Worm (Caenorhabditis elegans) whole organism, L4 larva: ENCODE data around the gene srx-135.
A peak's percentile ranks its signal among the peaks of the same experiment; 100 is the strongest.

Experiments
- D1046.2 ChIP-seq: fragments of 200-800 bp; sonication (Bioruptor generic); IDR thresholded peaks from 2 replicates; pipeline ENCODE4 v1.3.6; 2022; ENCODE audit warnings: missing genetic modification characterization, missing compliant biosample characterization
- ZK337.2 ChIP-seq: fragments of 200-800 bp; sonication (Bioruptor generic); IDR thresholded peaks from 2 replicates; pipeline ENCODE4 v1.3.6; 2022; ENCODE audit warnings: missing genetic modification reagents, missing genetic modification characterization, missing compliant biosample characterization
- aha-1 ChIP-seq: fragments of 150-350 bp; peaks from one replicate; lab custom pipeline; 2014; ENCODE audit warnings: missing biosample characterization, missing genetic modification characterization
- ceh-20 ChIP-seq: fragments of 200-800 bp; sonication (Bioruptor generic); IDR thresholded peaks from 2 replicates; pipeline ENCODE4 v1.3.6; 2022; ENCODE audit warnings: missing genetic modification reagents, missing genetic modification characterization, missing compliant biosample characterization
- ceh-62 ChIP-seq: sonication (generic microtip); optimal IDR thresholded peaks from 2 replicates; lab custom pipeline; 2017; ENCODE audit warnings: missing biosample characterization, missing genetic modification characterization
- ceh-82 ChIP-seq: sonication (generic microtip); optimal IDR thresholded peaks from 2 replicates; lab custom pipeline; 2017; ENCODE audit warnings: missing biosample characterization, missing genetic modification characterization
- daf-16 ChIP-seq, 3 experiments: sonication (generic microtip); optimal IDR thresholded peaks; 2 replicates each; lab custom pipeline; 2016 to 2017; ENCODE audit warnings: missing genetic modification characterization in 3 of 3, missing genetic modification reagents in 3 of 3, mild to moderate bottlenecking in 2 of 3, missing compliant biosample characterization in 2 of 3, missing biosample characterization in 1 of 3, moderate library complexity in 1 of 3
- daf-19 ChIP-seq: fragments of 200-800 bp; sonication (Bioruptor generic); conservative IDR thresholded peaks from 2 replicates; pipeline ENCODE4 v1.3.6; 2022; ENCODE audit warnings: missing genetic modification characterization, missing compliant biosample characterization
- dmd-6 ChIP-seq: fragments of 200-800 bp; sonication (Bioruptor generic); IDR thresholded peaks from 2 replicates; pipeline ENCODE4 v1.3.6; 2022; ENCODE audit warnings: missing genetic modification reagents, missing genetic modification characterization, missing compliant biosample characterization
- dpl-1 ChIP-seq: fragments of 150-350 bp; optimal IDR thresholded peaks from 2 replicates; lab custom pipeline; 2014; ENCODE audit warnings: missing biosample characterization, missing genetic modification reagents, missing genetic modification characterization
- dve-1 ChIP-seq: sonication (generic microtip); optimal IDR thresholded peaks from 2 replicates; lab custom pipeline; 2017; ENCODE audit warnings: antibody characterized with exemption, mild to moderate bottlenecking, missing genetic modification characterization, missing compliant biosample characterization; ENCODE audit not compliant: insufficient read depth
- egl-43 ChIP-seq: fragments of 200-800 bp; sonication (Bioruptor generic); IDR thresholded peaks from 2 replicates; pipeline ENCODE4 v1.3.6; 2022; ENCODE audit warnings: missing genetic modification reagents, missing genetic modification characterization, missing compliant biosample characterization
- fkh-10 ChIP-seq: fragments of 150-350 bp; optimal IDR thresholded peaks from 2 replicates; lab custom pipeline; 2014; ENCODE audit warnings: missing biosample characterization, missing genetic modification reagents, missing genetic modification characterization
- hlh-11 ChIP-seq: fragments of 200-800 bp; sonication (Bioruptor generic); optimal IDR thresholded peaks from 2 replicates; lab custom pipeline; 2018; ENCODE audit warnings: mild to moderate bottlenecking, missing genetic modification characterization, missing compliant biosample characterization
- hlh-30 ChIP-seq: sonication (generic microtip); optimal IDR thresholded peaks from 2 replicates; lab custom pipeline; 2017; ENCODE audit warnings: antibody characterized with exemption, mild to moderate bottlenecking, missing genetic modification characterization, missing compliant biosample characterization; ENCODE audit not compliant: insufficient read depth
- jun-1 ChIP-seq: fragments of 150-350 bp; optimal IDR thresholded peaks from 2 replicates; lab custom pipeline; 2014; ENCODE audit warnings: missing biosample characterization, missing genetic modification reagents, missing genetic modification characterization
- lin-38 ChIP-seq: fragments of 200-800 bp; sonication (Bioruptor generic); IDR thresholded peaks from 2 replicates; pipeline ENCODE4 v1.3.6; 2022; ENCODE audit warnings: missing genetic modification reagents, missing genetic modification characterization, missing compliant biosample characterization
- mdl-1 ChIP-seq, 2 experiments: fragments of 150-350 bp in 1 of 2; sonication (generic microtip) in 1 of 2; optimal IDR thresholded peaks; 2 replicates each; lab custom pipeline; 2014 to 2017; ENCODE audit warnings: missing biosample characterization in 2 of 2, missing genetic modification characterization in 2 of 2
- mdt-29 ChIP-seq: fragments of 200-800 bp; sonication (Bioruptor generic); IDR thresholded peaks from 2 replicates; pipeline ENCODE4 v1.3.6; 2022; ENCODE audit warnings: missing genetic modification reagents, missing genetic modification characterization, missing compliant biosample characterization
- mes-2 ChIP-seq: sonication (generic microtip); optimal IDR thresholded peaks from 2 replicates; lab custom pipeline; 2016; ENCODE audit warnings: missing genotype, mild to moderate bottlenecking, missing genetic modification characterization, missing compliant biosample characterization; ENCODE audit not compliant: poor library complexity, severe bottlenecking
- mxl-2 ChIP-seq: fragments of 200-800 bp; sonication (Bioruptor generic); conservative IDR thresholded peaks from 2 replicates; pipeline ENCODE4 v1.3.6; 2022; ENCODE audit warnings: missing genetic modification reagents, missing genetic modification characterization, missing compliant biosample characterization
- mxl-3 ChIP-seq: fragments of 200-800 bp; sonication (Bioruptor generic); optimal IDR thresholded peaks from 2 replicates; lab custom pipeline; 2018; ENCODE audit warnings: mild to moderate bottlenecking, missing genetic modification characterization, missing compliant biosample characterization
- nhr-25 ChIP-seq: sonication (generic microtip); optimal IDR thresholded peaks from 2 replicates; lab custom pipeline; 2017; ENCODE audit warnings: missing genetic modification characterization, mild to moderate bottlenecking, missing compliant biosample characterization, antibody characterized with exemption, moderate library complexity, borderline replicate concordance; ENCODE audit not compliant: insufficient read depth
- nhr-28 ChIP-seq: fragments of 150-350 bp; optimal IDR thresholded peaks from 2 replicates; lab custom pipeline; 2014; ENCODE audit warnings: missing biosample characterization, missing genetic modification characterization
- nhr-6 ChIP-seq: fragments of 150-350 bp; optimal IDR thresholded peaks from 2 replicates; lab custom pipeline; 2014; ENCODE audit warnings: missing biosample characterization, missing genetic modification characterization
- nhr-77 ChIP-seq: fragments of 150-350 bp; optimal IDR thresholded peaks from 2 replicates; lab custom pipeline; 2014; ENCODE audit warnings: missing biosample characterization, missing genetic modification characterization
- php-3 ChIP-seq: fragments of 200-800 bp; sonication (Bioruptor generic); IDR thresholded peaks from 2 replicates; pipeline ENCODE4 v1.3.6; 2022; ENCODE audit warnings: missing genetic modification reagents, missing genetic modification characterization, missing compliant biosample characterization
- pqm-1 ChIP-seq: sonication (generic microtip); optimal IDR thresholded peaks from 2 replicates; lab custom pipeline; 2017; ENCODE audit warnings: missing biosample characterization, missing genetic modification characterization
- rbr-2 ChIP-seq: sonication (generic microtip); optimal IDR thresholded peaks from 2 replicates; lab custom pipeline; 2016; ENCODE audit warnings: missing genotype, missing genetic modification characterization, missing compliant biosample characterization
- set-16 ChIP-seq: fragments of 200-800 bp; sonication (Bioruptor generic); IDR thresholded peaks from 2 replicates; pipeline ENCODE4 v1.3.6; 2022; ENCODE audit warnings: missing genetic modification reagents, missing genetic modification characterization, missing compliant biosample characterization
- skn-1 ChIP-seq: fragments of 150-350 bp; optimal IDR thresholded peaks from 2 replicates; lab custom pipeline; 2014; ENCODE audit warnings: missing biosample characterization, missing genetic modification characterization
- spr-3 ChIP-seq: fragments of 200-800 bp; sonication (Bioruptor generic); optimal IDR thresholded peaks from 2 replicates; lab custom pipeline; 2018; ENCODE audit warnings: mild to moderate bottlenecking, missing genetic modification characterization, missing compliant biosample characterization
- tra-1 ChIP-seq: fragments of 200-800 bp; sonication (Bioruptor generic); IDR thresholded peaks from 2 replicates; pipeline ENCODE4 v1.3.6; 2022; ENCODE audit warnings: missing genetic modification reagents, missing genetic modification characterization, missing compliant biosample characterization
- unc-62 ChIP-seq, 3 experiments: fragments of 150-350 bp in 1 of 3; sonication (generic microtip); optimal IDR thresholded peaks in 2 of 3; peaks in 1 of 3; 1 replicate in 1 of 3; 2 replicates in 2 of 3; lab custom pipeline; 2014 to 2017; ENCODE audit warnings: missing biosample characterization in 3 of 3, missing genetic modification characterization in 3 of 3, missing genetic modification reagents in 3 of 3, missing genotype in 1 of 3
- zag-1 ChIP-seq: fragments of 150-350 bp; optimal IDR thresholded peaks from 2 replicates; lab custom pipeline; 2014; ENCODE audit warnings: missing biosample characterization, missing genetic modification characterization
- ztf-11 ChIP-seq: fragments of 150-350 bp; optimal IDR thresholded peaks from 2 replicates; lab custom pipeline; 2014; ENCODE audit warnings: missing biosample characterization, missing genetic modification characterization

Gene srx-135

ce11 chrV:13878226-13878625, 19.2 kb downstream of the srx-135 start (continued):
- TF ChIP-seq ceh-20 (GFP tag; lab: Robert Waterston, UW) (peak; percentile 12; the same call in 1 of the 2 replicates), dmd-6 (GFP tag; lab: Robert Waterston, UW) (peak; percentile 82), hlh-11 (tag; lab: Kevin White, UChicago) (peak; percentile 80), mxl-3 (GFP tag; lab: Kevin White, UChicago) (peak; percentile 53), dve-1 (tag; lab: Kevin White, UChicago) (peak; percentile 88), mes-2 (tag; lab: Kevin White, UChicago) (peak; percentile 24), mxl-2 (GFP tag; lab: Robert Waterston, UW) (no peak), mdt-29 (GFP tag; lab: Robert Waterston, UW) (no peak), mdl-1 (tag; optimal IDR thresholded peaks at IDR 0.05; lab: Kevin White, UChicago) (peak in 1 of 2 experiments; percentile 71)

ce11 chrV:13879241-13879640, 20.2 kb downstream of the srx-135 start, which contains the start of gene lbp-7:
lbp-7 (plus strand) TSS chrV:13879552.
- TF ChIP-seq tra-1 (GFP tag; lab: Robert Waterston, UW) (0 out of 2 replicates have a peak, but pooled peaks have one; percentile 25), hlh-11 (tag; lab: Kevin White, UChicago) (peak; percentile 55), unc-62 (GFP tag; optimal IDR thresholded peaks at IDR 0.05 in 1 of 2; lab: Kevin White, UChicago) (peak in 1 of 2 experiments; percentile 39), unc-62 (tag; optimal IDR thresholded peaks at IDR 0.05; lab: Kevin White, UChicago) (no peak), rbr-2 (tag; lab: Kevin White, UChicago) (no peak), nhr-6 (peak; percentile 31), ZK337.2 (GFP tag; lab: Robert Waterston, UW) (no peak), daf-16 (GFP tag; optimal IDR thresholded peaks at IDR 0.05; lab: Kevin White, UChicago) (no peak), daf-16 (tag; optimal IDR thresholded peaks at IDR 0.05; lab: Kevin White, UChicago) (peak; percentile 79), nhr-28 (tag; lab: Kevin White, UChicago) (peak; percentile 63), dmd-6 (GFP tag; lab: Robert Waterston, UW) (peak; percentile 81), spr-3 (no peak), pqm-1 (peak; percentile 70), nhr-77 (tag; lab: Kevin White, UChicago) (peak; percentile 5), mxl-3 (GFP tag; lab: Kevin White, UChicago) (no peak), lin-38 (GFP tag; lab: Robert Waterston, UW) (no peak), aha-1 (tag; lab: Kevin White, UChicago) (peak; percentile 31), dve-1 (tag; lab: Kevin White, UChicago) (peak; percentile 49), php-3 (peak; percentile 62; the same call in 1 of the 2 replicates)

- peak; percentile 20 for TF ChIP-seq nhr-6
- no peak for TF ChIP-seq D1046.2 (GFP tag; lab: Robert Waterston, UW)
- no peak for TF ChIP-seq egl-43 (GFP tag; lab: Robert Waterston, UW)
- TF ChIP-seq set-16 (GFP tag; lab: Robert Waterston, UW) = no peak
- no peak for TF ChIP-seq ceh-82 (tag; lab: Kevin White, UChicago)
- TF ChIP-seq dpl-1 (GFP tag; lab: Kevin White, UChicago) = peak; percentile 19
- TF ChIP-seq nhr-25 (tag; lab: Kevin White, UChicago) = no peak
- TF ChIP-seq mxl-2 (GFP tag; lab: Robert Waterston, UW) = no peak
- no peak for TF ChIP-seq ceh-62 (tag; lab: Kevin White, UChicago)
- no peak for TF ChIP-seq fkh-10 (GFP tag; lab: Kevin White, UChicago)
- no peak for TF ChIP-seq daf-19 (GFP tag; lab: Robert Waterston, UW)
- no peak for TF ChIP-seq ztf-11
- peak; percentile 30 for TF ChIP-seq hlh-30 (tag; lab: Kevin White, UChicago)
- TF ChIP-seq dve-1 (tag; lab: Kevin White, UChicago) = peak; percentile 1
- TF ChIP-seq zag-1 (tag; lab: Kevin White, UChicago) = no peak
- TF ChIP-seq skn-1 (tag; lab: Kevin White, UChicago) = no peak
- peak; percentile 2 for TF ChIP-seq nhr-28 (tag; lab: Kevin White, UChicago)
- TF ChIP-seq daf-16 (GFP tag; optimal IDR thresholded peaks at IDR 0.05; lab: Kevin White, UChicago) = no peak
- TF ChIP-seq daf-16 (tag; optimal IDR thresholded peaks at IDR 0.05; lab: Kevin White, UChicago) = peak; percentile 22
- no peak for TF ChIP-seq jun-1 (tag; lab: Kevin White, UChicago)
- TF ChIP-seq, all 104 proteins: peak for 6
Measured at ce11 chrV:13880163-13880562, 21.2 kb downstream of the srx-135 start.
